Worm (Caenorhabditis elegans) whole organism, mixed stage, embryonic: ENCODE data around the gene F43C11.16.

Experiments used
- blmp-1 ChIP-seq: fragments of 150-350 bp; optimal IDR thresholded peaks from 2 replicates; lab custom pipeline; 2014; ENCODE audit warnings: missing biosample characterization, missing genetic modification characterization
- drap-1 ChIP-seq: fragments of 200-800 bp; sonication (Bioruptor generic); optimal IDR thresholded peaks from 3 replicates; lab custom pipeline; 2018; ENCODE audit warnings: mild to moderate bottlenecking, missing genetic modification characterization, missing compliant biosample characterization
- elt-3 ChIP-seq: fragments of 150-350 bp; optimal IDR thresholded peaks from 2 replicates; lab custom pipeline; 2014; ENCODE audit warnings: missing biosample characterization, missing genetic modification characterization
- lin-13 ChIP-seq: fragments of 150-350 bp; optimal IDR thresholded peaks from 2 replicates; lab custom pipeline; 2014; ENCODE audit warnings: missing biosample characterization, missing genetic modification characterization
- lsy-2 ChIP-seq: fragments of 150-350 bp; optimal IDR thresholded peaks from 2 replicates; lab custom pipeline; 2014; ENCODE audit warnings: missing biosample characterization, missing genetic modification characterization
- nhr-12 ChIP-seq: fragments of 150-350 bp; optimal IDR thresholded peaks from 2 replicates; lab custom pipeline; 2014; ENCODE audit warnings: missing biosample characterization, missing genetic modification characterization
- nhr-2 ChIP-seq: fragments of 150-350 bp; optimal IDR thresholded peaks from 2 replicates; lab custom pipeline; 2014; ENCODE audit warnings: missing biosample characterization, missing genetic modification characterization
- nhr-237 ChIP-seq: fragments of 150-350 bp; optimal IDR thresholded peaks from 2 replicates; lab custom pipeline; 2014; ENCODE audit warnings: missing biosample characterization, missing genetic modification characterization
- nhr-28 ChIP-seq: fragments of 150-350 bp; optimal IDR thresholded peaks from 2 replicates; lab custom pipeline; 2014; ENCODE audit warnings: missing biosample characterization, missing genetic modification characterization
- nhr-76 ChIP-seq: sonication (generic microtip); optimal IDR thresholded peaks from 2 replicates; lab custom pipeline; 2017; ENCODE audit warnings: missing biosample characterization, missing genetic modification characterization
- pha-4 ChIP-seq: fragments of 150-350 bp; optimal IDR thresholded peaks from 2 replicates; lab custom pipeline; 2018; ENCODE audit warnings: missing biosample characterization, missing genetic modification reagents, missing genetic modification characterization
- snpc-4 ChIP-seq: fragments of 150-350 bp; optimal IDR thresholded peaks from 2 replicates; lab custom pipeline; 2014; ENCODE audit warnings: missing biosample characterization, missing genetic modification characterization
- unc-62 ChIP-seq: fragments of 150-350 bp; optimal IDR thresholded peaks from 2 replicates; lab custom pipeline; 2014; ENCODE audit warnings: missing biosample characterization, missing genetic modification reagents, missing genetic modification characterization
- ztf-11 ChIP-seq: fragments of 150-350 bp; optimal IDR thresholded peaks from 2 replicates; lab custom pipeline; 2014; ENCODE audit warnings: missing biosample characterization, missing genetic modification characterization

- TF ChIP-seq drap-1 = no peak
- no peak for TF ChIP-seq unc-62 (GFP tag; lab: Kevin White, UChicago)
- no peak for TF ChIP-seq nhr-237 (tag; lab: Kevin White, UChicago)
- TF ChIP-seq lin-13 (tag; lab: Kevin White, UChicago) = no peak
- TF ChIP-seq nhr-28 (tag; lab: Kevin White, UChicago) = no peak
- no peak for TF ChIP-seq pha-4 (tag; lab: Kevin White, UChicago)
- no peak for TF ChIP-seq nhr-76
- TF ChIP-seq lsy-2 (tag; lab: Kevin White, UChicago) = no peak
- no peak for TF ChIP-seq elt-3
- TF ChIP-seq nhr-2 (tag; lab: Kevin White, UChicago) = no peak
- TF ChIP-seq snpc-4 (tag; lab: Kevin White, UChicago) = no peak
- no peak for TF ChIP-seq ztf-11 (tag; lab: Kevin White, UChicago)
- no peak for TF ChIP-seq nhr-12 (tag; lab: Kevin White, UChicago)
- TF ChIP-seq blmp-1 = no peak
These were observed 34.9 kb downstream of the F43C11.16 start, which contains the start of gene ZK1240.11 for ce11 chrII:2324956-2325355.
